Worm (Caenorhabditis elegans): Measurements from ENCODE around the gene nhr-148.

- TF ChIP-seq elt-3 (tag; optimal IDR thresholded peaks at IDR 0.05) (no peak), unc-62 (GFP tag; optimal IDR thresholded peaks at IDR 0.05) (no peak), ztf-11 (tag; optimal IDR thresholded peaks at IDR 0.05) (no peak), lsy-2 (tag; optimal IDR thresholded peaks at IDR 0.05) (no peak), lin-13 (tag; optimal IDR thresholded peaks at IDR 0.05) (no peak), mab-5 (tag; optimal IDR thresholded peaks at IDR 0.05) (no peak), sem-2 (GFP tag; optimal IDR thresholded peaks at IDR 0.05) (no peak), pha-4 (tag; optimal IDR thresholded peaks at IDR 0.05) (no peak), nhr-12 (tag; optimal IDR thresholded peaks at IDR 0.05) (no peak), snpc-4 (tag; optimal IDR thresholded peaks at IDR 0.05) (no peak), unc-39 (tag; optimal IDR thresholded peaks at IDR 0.05) (no peak), sptf-1 (tag; optimal IDR thresholded peaks at IDR 0.05) (no peak), ham-2 (GFP tag; optimal IDR thresholded peaks at IDR 0.05) (no peak)
These were observed 19.7 kb downstream of the nhr-148 start, which contains the start of gene cyp-35A1 for ce11 chrV:7361673-7362072.

All from whole organism, mixed stage, embryonic.